Fruit fly (Drosophila melanogaster): ENCODE data around the gene Hsp26.

DNA sequence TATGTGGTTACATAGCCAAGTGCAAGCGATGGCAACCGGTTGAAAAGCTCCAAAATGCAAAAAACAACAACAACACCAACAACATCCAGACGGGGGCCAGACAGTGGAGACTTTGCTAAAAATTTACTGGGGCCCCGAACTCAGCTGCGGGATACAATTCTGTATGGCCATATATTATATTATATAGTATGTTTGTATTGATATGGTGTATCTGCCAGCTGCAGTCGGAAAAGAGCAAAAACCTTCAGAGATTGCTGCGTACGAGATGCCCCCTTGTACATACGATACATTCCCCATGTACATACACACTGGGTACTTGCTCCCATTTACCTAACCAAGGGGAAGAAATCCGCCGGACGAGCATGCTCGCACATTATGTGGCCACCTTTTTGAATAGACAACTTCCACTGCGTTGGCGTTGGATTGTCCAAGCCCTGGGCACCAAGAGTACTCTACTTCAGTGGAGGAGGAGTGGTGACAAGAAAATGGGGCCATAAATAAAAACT lies 3.2 kb upstream of the Hsp26 start:
- TF ChIP-seq Dfd (GFP tag; optimal IDR thresholded peaks at IDR 0.05), result no peak
- TF ChIP-seq CG32264 (GFP tag; optimal IDR thresholded peaks at IDR 0.05), result no peak
- no peak for TF ChIP-seq Rel (GFP tag; optimal IDR thresholded peaks at IDR 0.05)
- peak; percentile 70 for TF ChIP-seq Rel (tag; optimal IDR thresholded peaks at IDR 0.05)
- TF ChIP-seq dmrt93B (GFP tag; optimal IDR thresholded peaks at IDR 0.05), result no peak
- no peak for TF ChIP-seq CrebA (GFP tag; optimal IDR thresholded peaks at IDR 0.05; ENCODE audit: borderline replicate concordance)
- no peak for TF ChIP-seq rgr (GFP tag; optimal IDR thresholded peaks at IDR 0.05)
- no peak for TF ChIP-seq usp (GFP tag; optimal IDR thresholded peaks at IDR 0.05)
- TF ChIP-seq sv (GFP tag; optimal IDR thresholded peaks at IDR 0.05), result no peak
- TF ChIP-seq Hnf4 (GFP tag; optimal IDR thresholded peaks at IDR 0.05), result no peak
- TF ChIP-seq brk (GFP tag; optimal IDR thresholded peaks at IDR 0.05), result no peak
- no peak for TF ChIP-seq psq (GFP tag; optimal IDR thresholded peaks at IDR 0.05)
- TF ChIP-seq dl (GFP tag; optimal IDR thresholded peaks at IDR 0.05; ENCODE audit: insufficient read depth in 1 of 2, partially characterized antibody in 2 of 2), result peak in 1 of 2 experiments; percentile 22
- TF ChIP-seq fru (GFP tag; optimal IDR thresholded peaks at IDR 0.05), result no peak
